Worm (Caenorhabditis elegans): ENCODE results near the gene folt-2.

Gene folt-2

DNA sequence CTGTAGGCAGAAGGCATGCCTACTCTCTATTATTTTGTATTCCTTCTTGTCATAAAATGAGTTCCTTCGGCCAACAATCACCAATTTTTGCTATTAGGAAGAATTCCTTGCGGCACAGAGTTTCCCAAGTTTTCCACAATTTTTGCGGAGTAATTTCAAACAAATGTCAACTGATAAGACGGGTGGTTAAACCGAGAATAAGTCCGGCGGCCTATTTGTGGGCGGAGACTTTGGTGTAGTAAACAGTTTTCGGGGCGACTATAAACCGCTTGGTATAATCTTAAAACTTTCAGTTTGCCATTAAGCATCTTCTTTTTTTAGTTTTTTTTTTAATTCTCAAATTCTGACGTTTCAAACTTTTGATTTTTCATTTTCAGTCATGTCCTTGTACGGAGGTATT, 5.6 kb upstream of the folt-2 start, which contains the start of gene ifc-1:
TSS of gene ifc-1 (plus strand) at position 378 of the 400 bp plus-strand sequence.
- TF ChIP-seq nhr-11 (tag; optimal IDR thresholded peaks at IDR 0.05): no peak
- peak; percentile 34 for TF ChIP-seq fos-1 (tag; optimal IDR thresholded peaks at IDR 0.05)
- no peak for TF ChIP-seq unc-39 (tag; optimal IDR thresholded peaks at IDR 0.05)
- TF ChIP-seq blmp-1 (tag; optimal IDR thresholded peaks at IDR 0.05; ENCODE audit: insufficient read depth): no peak

DNA sequence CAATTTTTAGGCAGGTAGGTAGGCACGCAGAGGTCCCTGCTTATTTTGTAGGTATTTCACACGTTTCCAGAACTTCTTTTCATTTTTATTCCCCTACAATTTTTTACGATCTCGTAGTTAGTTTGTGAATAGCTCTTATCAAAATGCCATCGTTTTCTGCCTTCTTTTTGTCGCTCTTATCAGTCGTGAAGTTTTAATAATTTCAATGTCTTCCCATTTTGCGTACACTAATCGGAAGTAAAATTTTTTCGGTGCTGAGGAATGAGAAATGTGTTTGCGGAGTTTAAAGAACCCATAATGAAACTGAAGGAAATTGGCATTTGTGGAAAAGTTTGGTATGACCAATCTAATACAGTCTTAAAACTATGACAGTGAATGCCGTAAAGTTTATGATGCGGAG, 5.0 kb upstream of the folt-2 start:
- TF ChIP-seq gmeb-1 (tag; optimal IDR thresholded peaks at IDR 0.05): peak; percentile 31
- peak; percentile 82 for TF ChIP-seq fos-1 (tag; optimal IDR thresholded peaks at IDR 0.05)
- no peak for TF ChIP-seq blmp-1 (tag; optimal IDR thresholded peaks at IDR 0.05; ENCODE audit: insufficient read depth)

- no peak for TF ChIP-seq nhr-129 (tag; optimal IDR thresholded peaks at IDR 0.05)
- TF ChIP-seq unc-62 (GFP tag; optimal IDR thresholded peaks at IDR 0.05): no peak
- TF ChIP-seq dmd-4 (tag; optimal IDR thresholded peaks at IDR 0.05): no peak
- TF ChIP-seq nhr-237 (tag; optimal IDR thresholded peaks at IDR 0.05): no peak
- no peak for TF ChIP-seq ceh-82 (tag; optimal IDR thresholded peaks at IDR 0.05)
- TF ChIP-seq egl-27 (tag; optimal IDR thresholded peaks at IDR 0.05): no peak
- no peak for TF ChIP-seq aly-2 (tag; optimal IDR thresholded peaks at IDR 0.05)
- TF ChIP-seq nhr-25 (tag; optimal IDR thresholded peaks at IDR 0.05): no peak
- TF ChIP-seq nhr-11 (tag; optimal IDR thresholded peaks at IDR 0.05): no peak
- no peak for TF ChIP-seq elt-1 (tag; optimal IDR thresholded peaks at IDR 0.05)
- TF ChIP-seq lin-11 (tag; optimal IDR thresholded peaks at IDR 0.05): no peak
- TF ChIP-seq zag-1 (tag; optimal IDR thresholded peaks at IDR 0.05): no peak
- no peak for TF ChIP-seq lin-13 (GFP tag; optimal IDR thresholded peaks at IDR 0.05)
- TF ChIP-seq lin-39 (tag; optimal IDR thresholded peaks at IDR 0.05): no peak
- TF ChIP-seq C34F6.9 (tag; optimal IDR thresholded peaks at IDR 0.05): no peak
- TF ChIP-seq skn-1 (tag; optimal IDR thresholded peaks at IDR 0.05): no peak
- TF ChIP-seq ceh-16 (tag; optimal IDR thresholded peaks at IDR 0.05): no peak
- no peak for TF ChIP-seq lsy-2 (tag; optimal IDR thresholded peaks at IDR 0.05)
Observed at ce11 chrV:2879801-2880200, 4.4 kb upstream of the folt-2 start, which contains the start of gene str-39. Gene str-39 (minus strand): TSS chrV:2879901.

DNA sequence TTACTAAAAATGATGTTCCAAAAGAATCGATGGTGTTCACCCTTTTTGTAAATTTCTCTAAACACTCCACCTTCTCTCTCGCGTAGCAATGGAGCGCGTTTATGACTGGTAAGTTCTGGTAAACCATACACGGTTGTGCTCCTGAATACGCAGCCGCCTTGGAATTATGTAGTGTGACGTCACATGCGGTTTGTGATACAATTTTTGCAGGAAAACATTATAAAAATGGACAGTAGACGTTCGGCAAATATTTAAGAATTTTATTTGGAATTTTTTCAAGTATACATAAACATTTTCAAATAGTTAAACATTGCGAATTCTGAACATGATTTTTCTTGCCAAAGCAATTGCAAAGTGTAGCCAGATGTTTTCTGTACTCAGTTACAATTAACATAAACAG, 2.1 kb upstream of the folt-2 start, which contains the start of gene F37B4.10:
TSS of gene F37B4.10 (minus strand) at position 101 of the 400 bp plus-strand sequence.
- TF ChIP-seq nhr-21 (tag; optimal IDR thresholded peaks at IDR 0.05): no peak
- peak; percentile 32 for TF ChIP-seq unc-55 (GFP tag; optimal IDR thresholded peaks at IDR 0.05)

ce11 chrV:2876188-2876831, 910 bp upstream of the folt-2 start:
- TF ChIP-seq nhr-25 (tag; optimal IDR thresholded peaks at IDR 0.05) (no peak), nhr-23 (tag; optimal IDR thresholded peaks at IDR 0.05) (no peak), dmd-4 (tag; optimal IDR thresholded peaks at IDR 0.05) (no peak), unc-55 (GFP tag; optimal IDR thresholded peaks at IDR 0.05) (no peak), C34F6.9 (tag; optimal IDR thresholded peaks at IDR 0.05) (no peak), nhr-237 (tag; optimal IDR thresholded peaks at IDR 0.05) (no peak), gmeb-1 (tag; optimal IDR thresholded peaks at IDR 0.05) (no peak), elt-1 (tag; optimal IDR thresholded peaks at IDR 0.05) (no peak), Y55F3AM.14 (GFP tag; optimal IDR thresholded peaks at IDR 0.05) (no peak), sem-4 (tag; optimal IDR thresholded peaks at IDR 0.05) (no peak), elt-3 (tag; optimal IDR thresholded peaks at IDR 0.05) (no peak), ztf-4 (tag; optimal IDR thresholded peaks at IDR 0.05) (no peak)

ce11 chrV:2872947-2873346, 2.5 kb downstream of the folt-2 start:
- TF ChIP-seq nhr-10 (tag; optimal IDR thresholded peaks at IDR 0.05) (no peak), R02D3.7 (tag; optimal IDR thresholded peaks at IDR 0.05) (no peak), nhr-6 (tag; optimal IDR thresholded peaks at IDR 0.05) (no peak), nhr-77 (tag; optimal IDR thresholded peaks at IDR 0.05) (no peak), snpc-4 (tag; optimal IDR thresholded peaks at IDR 0.05) (no peak), alr-1 (tag; optimal IDR thresholded peaks at IDR 0.05) (no peak), ZK546.5 (tag; optimal IDR thresholded peaks at IDR 0.05) (no peak), peb-1 (tag; optimal IDR thresholded peaks at IDR 0.05) (no peak), sma-3 (GFP tag; optimal IDR thresholded peaks at IDR 0.05) (no peak), sem-4 (tag; optimal IDR thresholded peaks at IDR 0.05) (no peak), skn-1 (tag; optimal IDR thresholded peaks at IDR 0.05) (no peak), nhr-129 (tag; optimal IDR thresholded peaks at IDR 0.05) (no peak), crh-2 (tag; optimal IDR thresholded peaks at IDR 0.05) (no peak), unc-62 (GFP tag; optimal IDR thresholded peaks at IDR 0.05) (no peak), mbf-1 (tag; optimal IDR thresholded peaks at IDR 0.05) (no peak), ceh-16 (tag; optimal IDR thresholded peaks at IDR 0.05) (no peak), lin-13 (GFP tag; optimal IDR thresholded peaks at IDR 0.05) (no peak), dmd-4 (tag; optimal IDR thresholded peaks at IDR 0.05) (no peak), mdl-1 (tag; optimal IDR thresholded peaks at IDR 0.05) (no peak)

Data from whole organism, L2 larva.